Fruit fly (Drosophila melanogaster) S2 (cell line): ENCODE results near the gene CG5727.

Experiments
- CG8478 ChIP-seq: fragments of >200 bp; optimal IDR thresholded peaks from 2 replicates; lab custom pipeline; 2018
- CTCF ChIP-seq, 2 experiments: fragments of >200 bp; optimal IDR thresholded peaks; 2 replicates each; lab custom pipeline; 2018

- TF ChIP-seq CTCF (optimal IDR thresholded peaks at IDR 0.05; lab: Kevin White, UChicago) = no peak
- no peak for TF ChIP-seq CG8478 (lab: Kevin White, UChicago)
Measured at dm6 chr2L:10237725-10238446, 27.4 kb upstream of the CG5727 start, which contains the start of gene mthl15.
